Worm (Caenorhabditis elegans) whole organism, midembryonic: ENCODE measurements around the gene msp-65.

ENCODE experiments used
- T22C8.4 ChIP-seq: fragments of 200-800 bp; sonication (Bioruptor generic); IDR thresholded peaks from 2 replicates; pipeline ENCODE4 v1.3.6; 2022; ENCODE audit warnings: missing genetic modification characterization, missing compliant biosample characterization
- flt-1 ChIP-seq: fragments of 200-800 bp; sonication (Bioruptor generic); IDR thresholded peaks from 2 replicates; pipeline ENCODE4 v1.3.6; 2022; ENCODE audit warnings: missing genetic modification characterization, missing compliant biosample characterization
- klf-2 ChIP-seq: fragments of 200-800 bp; sonication (Bioruptor generic); conservative IDR thresholded peaks from 2 replicates; pipeline ENCODE4 v1.3.6; 2022; ENCODE audit warnings: missing genetic modification reagents, missing genetic modification characterization, missing compliant biosample characterization
- med-1 ChIP-seq: sonication (generic microtip); optimal IDR thresholded peaks from 2 replicates; lab custom pipeline; 2017; ENCODE audit warnings: missing genetic modification characterization, mild to moderate bottlenecking, missing compliant biosample characterization, antibody characterized with exemption, missing genetic modification reagents; ENCODE audit not compliant: insufficient read depth
- ref-1 ChIP-seq: fragments of 200-800 bp; sonication (Bioruptor generic); conservative IDR thresholded peaks from 2 replicates; pipeline ENCODE4 v1.3.6; 2022; ENCODE audit warnings: missing genetic modification reagents, missing genetic modification characterization, missing compliant biosample characterization
- tab-1 ChIP-seq: fragments of 200-800 bp; sonication (Bioruptor generic); IDR thresholded peaks from 2 replicates; pipeline ENCODE4 v1.3.6; 2022; ENCODE audit warnings: missing genetic modification characterization, missing compliant biosample characterization
- ztf-23 ChIP-seq: fragments of 200-800 bp; sonication (Bioruptor generic); IDR thresholded peaks from 2 replicates; pipeline ENCODE4 v1.3.6; 2022; ENCODE audit warnings: missing genetic modification reagents, missing genetic modification characterization, missing compliant biosample characterization

DNA sequence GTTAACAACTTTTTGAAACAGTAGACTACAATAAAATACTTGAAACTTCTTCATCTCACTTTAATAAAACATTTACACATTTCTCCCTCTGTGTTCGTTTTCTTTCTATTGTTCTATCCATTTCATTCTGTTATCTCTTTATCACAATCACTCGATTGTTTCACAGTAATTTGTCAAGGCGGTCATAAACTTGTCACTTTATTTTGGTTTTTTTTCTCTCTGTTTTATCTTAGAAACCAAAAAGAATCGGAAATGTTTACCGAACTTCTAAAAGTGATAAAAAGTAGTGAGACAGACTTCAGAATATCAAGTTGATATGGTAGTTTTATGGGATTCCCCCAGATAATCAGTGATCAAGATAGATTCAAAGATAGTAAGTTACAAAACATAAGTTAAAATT is 22.9 kb downstream of the msp-65 start, which contains the start of gene Y4C6B.2:
- no peak for TF ChIP-seq ref-1 (GFP tag; lab: Robert Waterston, UW)
- no peak for TF ChIP-seq flt-1
- no peak for TF ChIP-seq T22C8.4
- no peak for TF ChIP-seq ztf-23 (GFP tag; lab: Robert Waterston, UW)
- TF ChIP-seq klf-2 (GFP tag; lab: Robert Waterston, UW): no peak
- TF ChIP-seq med-1 (GFP tag; lab: Kevin White, UChicago): no peak
- TF ChIP-seq tab-1: no peak
